Fruit fly (Drosophila melanogaster): ENCODE measurements around the gene CycK.

- TF ChIP-seq pan (optimal IDR thresholded peaks at IDR 0.05): no peak
- TF ChIP-seq usp (GFP tag; optimal IDR thresholded peaks at IDR 0.05): no peak
- no peak for TF ChIP-seq EcR (GFP tag; optimal IDR thresholded peaks at IDR 0.05)
- no peak for TF ChIP-seq CG8478 (optimal IDR thresholded peaks at IDR 0.05)
- TF ChIP-seq Dll (optimal IDR thresholded peaks at IDR 0.05): no peak
Measured at dm6 chr2L:22175101-22175500, 45.2 kb upstream of the CycK start, which contains the start of gene CG3635.
